Fruit fly (Drosophila melanogaster) whole organism, embryonic: ENCODE measurements around the gene bon.
A peak's percentile ranks its signal among the peaks of the same experiment; 100 is the strongest.

ENCODE experiments used
- Bdp1 ChIP-seq: fragments of 200-800 bp; sonication (Bioruptor generic); optimal IDR thresholded peaks from 3 replicates; lab custom pipeline; 2016; ENCODE audit warnings: missing biosample characterization, missing genetic modification characterization
- Bteb2 ChIP-seq: fragments of 200-800 bp; sonication (Bioruptor generic); optimal IDR thresholded peaks from 2 replicates; lab custom pipeline; 2016; ENCODE audit warnings: missing biosample characterization, missing genetic modification characterization
- CG10979 ChIP-seq: fragments of 200-800 bp; sonication (Bioruptor generic); optimal IDR thresholded peaks from 2 replicates; lab custom pipeline; 2018; ENCODE audit warnings: missing biosample characterization, mild to moderate bottlenecking, missing genetic modification characterization, moderate library complexity
- CG13424 ChIP-seq: fragments of 200-800 bp; sonication (Bioruptor generic); optimal IDR thresholded peaks from 2 replicates; lab custom pipeline; 2019; ENCODE audit warnings: missing biosample characterization, mild to moderate bottlenecking, missing genetic modification characterization, moderate library complexity
- CG15269 ChIP-seq: fragments of 200-800 bp; sonication (Bioruptor generic); optimal IDR thresholded peaks from 2 replicates; lab custom pipeline; 2018; ENCODE audit warnings: missing biosample characterization, mild to moderate bottlenecking, missing genetic modification characterization, moderate library complexity
- CG1602 ChIP-seq: fragments of 200-800 bp; sonication (Bioruptor generic); optimal IDR thresholded peaks from 3 replicates; lab custom pipeline; 2016; ENCODE audit warnings: missing biosample characterization, missing genetic modification characterization
- CG1603 ChIP-seq: fragments of 200-800 bp; sonication (Bioruptor generic); optimal IDR thresholded peaks from 2 replicates; lab custom pipeline; 2019; ENCODE audit warnings: missing biosample characterization, mild to moderate bottlenecking, missing genetic modification characterization, moderate library complexity
- CG17186 ChIP-seq: fragments of 200-800 bp; sonication (Bioruptor generic); optimal IDR thresholded peaks from 3 replicates; lab custom pipeline; 2017; ENCODE audit warnings: missing biosample characterization, missing genetic modification reagents, missing genetic modification characterization
- CG17385 ChIP-seq: fragments of 200-800 bp; sonication (Bioruptor generic); optimal IDR thresholded peaks from 3 replicates; lab custom pipeline; 2018; ENCODE audit warnings: missing biosample characterization, mild to moderate bottlenecking, missing genetic modification characterization
- CG17612 ChIP-seq: fragments of 200-800 bp; sonication (Bioruptor generic); IDR thresholded peaks from 2 replicates; pipeline ENCODE4 v1.3.6; 2022; ENCODE audit warnings: missing biosample characterization, missing genetic modification characterization
- CG1832 ChIP-seq: fragments of 200-800 bp; sonication (Bioruptor generic); optimal IDR thresholded peaks from 2 replicates; lab custom pipeline; 2017; ENCODE audit warnings: missing biosample characterization, mild to moderate bottlenecking, missing genetic modification characterization, inconsistent platforms
- CG18476 ChIP-seq: fragments of 200-800 bp; sonication (Bioruptor generic); optimal IDR thresholded peaks from 2 replicates; lab custom pipeline; 2016; ENCODE audit warnings: missing biosample characterization, mild to moderate bottlenecking, missing genetic modification characterization
- CG31388 ChIP-seq: fragments of 200-800 bp; sonication (Bioruptor generic); optimal IDR thresholded peaks from 2 replicates; lab custom pipeline; 2016; ENCODE audit warnings: missing biosample characterization, missing genetic modification characterization
- CG32532 ChIP-seq: fragments of 200-800 bp; sonication (Bioruptor generic); IDR thresholded peaks from 2 replicates; pipeline ENCODE4 v1.3.6; 2022; ENCODE audit warnings: missing biosample characterization, missing genetic modification characterization
- CG32772 ChIP-seq: fragments of 200-800 bp; sonication (Bioruptor generic); IDR thresholded peaks from 2 replicates; pipeline ENCODE4 v1.3.6; 2022; ENCODE audit warnings: missing biosample characterization, missing genetic modification characterization
- CG34422 ChIP-seq: fragments of 200-800 bp; sonication (Bioruptor generic); IDR thresholded peaks from 3 replicates; pipeline ENCODE4 v1.3.6; 2022; ENCODE audit warnings: missing biosample characterization, missing genetic modification characterization
- CG9609 ChIP-seq: fragments of 200-800 bp; sonication (Bioruptor generic); optimal IDR thresholded peaks from 3 replicates; lab custom pipeline; 2016; ENCODE audit warnings: missing biosample characterization, missing genetic modification characterization
- D19A ChIP-seq: fragments of 200-800 bp; optimal IDR thresholded peaks from 3 replicates; lab custom pipeline; 2019; ENCODE audit warnings: missing biosample characterization, mild to moderate bottlenecking, missing genetic modification characterization, moderate library complexity
- Dek ChIP-seq: fragments of 200-800 bp; sonication (Bioruptor generic); optimal IDR thresholded peaks from 3 replicates; lab custom pipeline; 2019; ENCODE audit warnings: missing biosample characterization, mild to moderate bottlenecking, missing genetic modification characterization, moderate library complexity
- Dll ChIP-seq: fragments of 200-800 bp; sonication (Bioruptor generic); IDR thresholded peaks from 4 replicates; pipeline ENCODE4 v1.3.6; 2022; ENCODE audit warnings: missing biosample characterization, missing genetic modification characterization; ENCODE audit not compliant: partially characterized antibody
- ERR ChIP-seq: fragments of 200-800 bp; sonication (Bioruptor generic); optimal IDR thresholded peaks from 2 replicates; lab custom pipeline; 2016; ENCODE audit warnings: missing biosample characterization, missing genetic modification characterization
- Jarid2 ChIP-seq: fragments of 200-800 bp; sonication (Bioruptor generic); optimal IDR thresholded peaks from 3 replicates; lab custom pipeline; 2017; ENCODE audit warnings: mild to moderate bottlenecking, missing biosample characterization, missing genetic modification reagents, missing genetic modification characterization
- Kr ChIP-seq: fragments of 200-800 bp; sonication (Bioruptor generic); optimal IDR thresholded peaks from 2 replicates; lab custom pipeline; 2017; ENCODE audit warnings: missing biosample characterization, mild to moderate bottlenecking, missing genetic modification characterization
- Lhr ChIP-seq: fragments of 200-800 bp; sonication (Bioruptor generic); optimal IDR thresholded peaks from 3 replicates; lab custom pipeline; 2017; ENCODE audit warnings: mild to moderate bottlenecking, missing biosample characterization, missing genetic modification reagents, missing genetic modification characterization
- Mrtf ChIP-seq: fragments of 200-800 bp; sonication (Bioruptor generic); IDR thresholded peaks from 3 replicates; pipeline ENCODE4 v1.3.6; 2022; ENCODE audit warnings: missing biosample characterization, missing genetic modification characterization
- Nf-YB ChIP-seq: fragments of 200-800 bp; sonication (Bioruptor generic); optimal IDR thresholded peaks from 3 replicates; lab custom pipeline; 2019; ENCODE audit warnings: missing biosample characterization, mild to moderate bottlenecking, missing genetic modification characterization, moderate library complexity
- Sin3A ChIP-seq: fragments of >200 bp; optimal IDR thresholded peaks from 2 replicates; lab custom pipeline; 2018
- Xbp1 ChIP-seq: fragments of 200-800 bp; sonication (Bioruptor generic); optimal IDR thresholded peaks from 3 replicates; lab custom pipeline; 2016; ENCODE audit warnings: missing biosample characterization, mild to moderate bottlenecking, missing genetic modification characterization
- ap ChIP-seq: fragments of 200-800 bp; sonication (Bioruptor generic); IDR thresholded peaks from 2 replicates; pipeline ENCODE4 v1.3.6; 2022; ENCODE audit warnings: missing biosample characterization, missing genetic modification characterization
- ash1 ChIP-seq: fragments of 200-800 bp; sonication (Bioruptor generic); optimal IDR thresholded peaks from 2 replicates; lab custom pipeline; 2018; ENCODE audit warnings: missing biosample characterization, mild to moderate bottlenecking, missing genetic modification characterization
- bab2 ChIP-seq: fragments of 200-800 bp; sonication (Bioruptor generic); optimal IDR thresholded peaks from 2 replicates; lab custom pipeline; 2016; ENCODE audit warnings: missing biosample characterization, missing genetic modification characterization
- cad ChIP-seq: fragments of >200 bp; optimal IDR thresholded peaks from 2 replicates; lab custom pipeline; 2017; ENCODE audit warnings: missing biosample characterization, missing genetic modification characterization
- ftz-f1 ChIP-seq: fragments of 200-800 bp; sonication (Bioruptor generic); optimal IDR thresholded peaks from 2 replicates; lab custom pipeline; 2016; ENCODE audit warnings: missing biosample characterization, missing genetic modification characterization
- gce ChIP-seq: fragments of 200-800 bp; sonication (Bioruptor generic); IDR thresholded peaks from 3 replicates; pipeline ENCODE4 v1.3.6; 2022; ENCODE audit warnings: missing biosample characterization, missing genetic modification characterization
- grau ChIP-seq: fragments of 200-800 bp; optimal IDR thresholded peaks from 3 replicates; lab custom pipeline; 2019; ENCODE audit warnings: missing biosample characterization, mild to moderate bottlenecking, missing genetic modification characterization, moderate library complexity
- gt ChIP-seq: fragments of 200-800 bp; sonication (Bioruptor generic); IDR thresholded peaks from 2 replicates; pipeline ENCODE4 v1.3.6; 2022; ENCODE audit warnings: missing biosample characterization, missing genetic modification characterization
- kni ChIP-seq: fragments of 200-800 bp; sonication (Bioruptor generic); optimal IDR thresholded peaks from 3 replicates; lab custom pipeline; 2017; ENCODE audit warnings: mild to moderate bottlenecking, missing biosample characterization, missing genetic modification reagents, missing genetic modification characterization
- org-1 ChIP-seq: fragments of 200-800 bp; sonication (Bioruptor generic); optimal IDR thresholded peaks from 2 replicates; lab custom pipeline; 2017; ENCODE audit warnings: missing biosample characterization, missing genetic modification characterization
- p53 ChIP-seq: fragments of 200-800 bp; sonication (Bioruptor generic); optimal IDR thresholded peaks from 2 replicates; lab custom pipeline; 2016; ENCODE audit warnings: missing biosample characterization, missing genetic modification characterization
- pros ChIP-seq: fragments of 200-800 bp; sonication (Bioruptor generic); optimal IDR thresholded peaks from 3 replicates; lab custom pipeline; 2019; ENCODE audit warnings: missing biosample characterization, mild to moderate bottlenecking, missing genetic modification characterization, moderate library complexity
- pum ChIP-seq: fragments of 200-800 bp; sonication (Bioruptor generic); optimal IDR thresholded peaks from 2 replicates; lab custom pipeline; 2016; ENCODE audit warnings: missing biosample characterization, missing genetic modification characterization
- run ChIP-seq: fragments of 200-800 bp; sonication (Bioruptor generic); optimal IDR thresholded peaks from 3 replicates; lab custom pipeline; 2018; ENCODE audit warnings: missing biosample characterization, mild to moderate bottlenecking, missing genetic modification characterization
- scrt ChIP-seq: fragments of 200-800 bp; sonication (Bioruptor generic); optimal IDR thresholded peaks from 2 replicates; lab custom pipeline; 2018; ENCODE audit warnings: missing biosample characterization, mild to moderate bottlenecking, missing genetic modification characterization, moderate library complexity
- shn ChIP-seq: fragments of 200-800 bp; sonication (Bioruptor generic); optimal IDR thresholded peaks from 3 replicates; lab custom pipeline; 2016; ENCODE audit warnings: missing biosample characterization, missing genetic modification characterization
- sisA ChIP-seq: fragments of 200-800 bp; sonication (Bioruptor generic); IDR thresholded peaks from 2 replicates; pipeline ENCODE4 v1.3.6; 2022; ENCODE audit warnings: missing biosample characterization, missing genetic modification characterization
- sqz ChIP-seq: fragments of 200-800 bp; sonication (Bioruptor generic); optimal IDR thresholded peaks from 3 replicates; lab custom pipeline; 2018; ENCODE audit warnings: missing biosample characterization, mild to moderate bottlenecking, missing genetic modification characterization
- sr ChIP-seq: fragments of 200-800 bp; sonication (Bioruptor generic); IDR thresholded peaks from 3 replicates; pipeline ENCODE4 v1.3.6; 2022; ENCODE audit warnings: missing biosample characterization, missing genetic modification characterization
- unpg ChIP-seq: fragments of 200-800 bp; sonication (Bioruptor generic); optimal IDR thresholded peaks from 3 replicates; lab custom pipeline; 2018; ENCODE audit warnings: missing biosample characterization, mild to moderate bottlenecking, missing genetic modification characterization, moderate library complexity
- vvl ChIP-seq: fragments of 200-800 bp; sonication (Bioruptor generic); IDR thresholded peaks from 2 replicates; pipeline ENCODE4 v1.3.6; 2022; ENCODE audit warnings: missing biosample characterization, missing genetic modification characterization
- wdn ChIP-seq: fragments of 200-800 bp; sonication (Bioruptor generic); IDR thresholded peaks from 2 replicates; pipeline ENCODE4 v1.3.6; 2022; ENCODE audit warnings: missing biosample characterization, missing genetic modification characterization

bon gene

DNA sequence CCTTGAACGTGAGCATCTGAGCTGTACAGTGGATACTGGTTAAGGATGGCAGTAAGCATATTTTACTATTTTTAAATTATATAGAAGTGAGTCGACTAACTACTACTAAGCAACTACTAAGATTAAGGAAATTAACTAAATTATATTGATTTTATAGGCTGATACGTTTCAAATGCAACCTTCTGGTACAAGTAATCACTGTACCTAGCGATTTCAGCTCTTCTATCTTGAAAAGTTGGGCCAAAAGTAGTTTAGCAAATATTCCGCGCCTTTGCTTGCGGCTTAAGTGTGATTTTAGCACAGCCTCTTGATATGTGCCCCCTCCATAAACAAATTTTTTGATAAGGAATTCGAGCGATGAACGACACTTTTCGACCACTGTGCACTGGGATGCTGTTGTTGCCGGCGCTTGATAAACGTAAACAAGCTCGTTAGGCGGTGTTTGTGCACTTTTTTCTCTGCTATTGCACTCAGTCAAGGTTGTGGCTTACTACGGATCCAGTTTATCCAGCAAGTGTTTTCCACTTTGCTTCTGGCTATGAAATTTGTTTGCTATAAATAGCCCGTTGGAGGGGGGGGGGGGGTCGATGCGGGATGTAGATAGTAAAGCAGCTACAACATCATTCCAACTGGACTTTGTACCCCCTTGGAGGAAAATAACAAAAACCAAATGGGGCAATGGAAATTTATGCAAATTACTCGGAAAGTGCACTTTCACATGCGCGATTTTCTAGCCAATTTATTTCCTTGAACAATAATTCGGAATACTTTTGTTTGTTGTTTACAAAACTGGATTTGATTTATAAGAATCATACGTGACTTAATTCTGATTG lies 36.4 kb upstream of the bon start (continued):
- TF ChIP-seq wdn (GFP tag; lab: Robert Waterston, UW), result peak; percentile 61
- TF ChIP-seq CG17612 (GFP tag; lab: Robert Waterston, UW), result peak; percentile 46; the same call in 1 of the 2 replicates
- TF ChIP-seq bab2 (GFP tag; lab: Kevin White, UChicago), result peak; percentile 53
- TF ChIP-seq CG1603 (tag; lab: Kevin White, UChicago), result no peak
- TF ChIP-seq Jarid2, result peak; percentile 8
- TF ChIP-seq CG34422, result peak; percentile 78
- TF ChIP-seq ftz-f1 (GFP tag; lab: Kevin White, UChicago), result peak; percentile 65
- TF ChIP-seq pum (GFP tag; lab: Kevin White, UChicago), result no peak
- peak; percentile 29 for TF ChIP-seq Bdp1 (GFP tag; lab: Kevin White, UChicago)
- peak; percentile 39 for TF ChIP-seq CG10979 (tag; lab: Kevin White, UChicago)
- TF ChIP-seq CG31388 (GFP tag; lab: Kevin White, UChicago), result peak; percentile 41
- TF ChIP-seq CG13424 (tag; lab: Kevin White, UChicago), result peak; percentile 41
- no peak for TF ChIP-seq ash1
- TF ChIP-seq sr (GFP tag; lab: Robert Waterston, UW), result no peak
- no peak for TF ChIP-seq Lhr
- TF ChIP-seq Bteb2 (GFP tag; lab: Kevin White, UChicago), result peak; percentile 5
- TF ChIP-seq Mrtf (GFP tag; lab: Robert Waterston, UW), result peak; percentile 73; the same call in 2 of the 3 replicates
- no peak for TF ChIP-seq Kr
- TF ChIP-seq CG18476, result peak; percentile 71
- TF ChIP-seq ap (GFP tag; lab: Robert Waterston, UW), result peak; percentile 66
- no peak for TF ChIP-seq cad (GFP tag; lab: Kevin White, UChicago)
- TF ChIP-seq CG15269, result peak; percentile 76
- TF ChIP-seq Dll (GFP tag; lab: Robert Waterston, UW), result no peak
- peak; percentile 10 for TF ChIP-seq CG17385
- peak; percentile 94 for TF ChIP-seq grau
- no peak for TF ChIP-seq Sin3A
- TF ChIP-seq pros, result no peak
- TF ChIP-seq org-1 (GFP tag; lab: Kevin White, UChicago), result peak; percentile 43
- no peak for TF ChIP-seq shn (GFP tag; lab: Kevin White, UChicago)
- TF ChIP-seq vvl (GFP tag; lab: Robert Waterston, UW), result peak; percentile 52; the same call in 1 of the 2 replicates
- peak; percentile 7 for TF ChIP-seq ERR (GFP tag; lab: Kevin White, UChicago)
- no peak for TF ChIP-seq CG9609 (GFP tag; lab: Kevin White, UChicago)
- no peak for TF ChIP-seq kni
- peak; percentile 53 for TF ChIP-seq unpg (GFP tag; lab: Kevin White, UChicago)
- peak; percentile 53 for TF ChIP-seq Dek
- peak; percentile 40 for TF ChIP-seq Nf-YB (GFP tag; lab: Kevin White, UChicago)
- peak; percentile 7 for TF ChIP-seq sqz
- TF ChIP-seq scrt (GFP tag; lab: Kevin White, UChicago), result peak; percentile 68
- TF ChIP-seq CG1602 (GFP tag; lab: Kevin White, UChicago), result peak; percentile 55
- TF ChIP-seq D19A, result peak; percentile 40
- TF ChIP-seq sisA (GFP tag; lab: Robert Waterston, UW), result peak; percentile 74
- no peak for TF ChIP-seq CG1832 (GFP tag; lab: Kevin White, UChicago)
- peak; percentile 92 for TF ChIP-seq CG32532 (GFP tag; lab: Robert Waterston, UW)
- TF ChIP-seq CG32772 (GFP tag; lab: Robert Waterston, UW), result peak; percentile 69
- peak; percentile 70 for TF ChIP-seq Xbp1 (GFP tag; lab: Kevin White, UChicago)
- TF ChIP-seq p53, result no peak
- 0 out of 3 replicates have a peak, but pooled peaks have one; percentile 24 for TF ChIP-seq gce (GFP tag; lab: Robert Waterston, UW)
- TF ChIP-seq gt (GFP tag; lab: Robert Waterston, UW), result 0 out of 2 replicates have a peak, but pooled peaks have one; percentile 20
- TF ChIP-seq run, result no peak
- TF ChIP-seq CG17186 (GFP tag; lab: Kevin White, UChicago), result no peak
